Worm (Caenorhabditis elegans) whole organism, L3 larva: ENCODE measurements around the gene bath-31.
"Not testable (repeated sequence)": the region's sequence is repeated elsewhere in the genome, so short reads cannot be mapped to it uniquely, and the experiment has no call there.

Experiments
- R02D3.7 ChIP-seq: fragments of 150-350 bp; optimal IDR thresholded peaks from 2 replicates; lab custom pipeline; 2014; ENCODE audit warnings: missing biosample characterization, missing genetic modification characterization
- ZK546.5 ChIP-seq: sonication (generic microtip); optimal IDR thresholded peaks from 2 replicates; lab custom pipeline; 2017; ENCODE audit warnings: missing biosample characterization, missing genetic modification characterization
- aly-2 ChIP-seq: fragments of 150-350 bp; optimal IDR thresholded peaks from 2 replicates; lab custom pipeline; 2014; ENCODE audit warnings: missing biosample characterization, missing genetic modification characterization
- ceh-16 ChIP-seq: sonication (generic microtip); optimal IDR thresholded peaks from 2 replicates; lab custom pipeline; 2017; ENCODE audit warnings: missing biosample characterization, missing genetic modification characterization
- ceh-82 ChIP-seq: fragments of 150-350 bp; optimal IDR thresholded peaks from 2 replicates; lab custom pipeline; 2014; ENCODE audit warnings: missing biosample characterization, missing genetic modification characterization
- ceh-9 ChIP-seq: sonication (generic microtip); optimal IDR thresholded peaks from 2 replicates; lab custom pipeline; 2018; ENCODE audit warnings: missing biosample characterization, missing genetic modification characterization
- elt-1 ChIP-seq: fragments of 150-350 bp; optimal IDR thresholded peaks from 2 replicates; lab custom pipeline; 2014; ENCODE audit warnings: missing biosample characterization, missing genetic modification characterization
- elt-3 ChIP-seq, 3 experiments: fragments of 150-350 bp in 1 of 3; sonication (generic microtip) in 2 of 3; optimal IDR thresholded peaks; 2 replicates in 2 of 3; 4 replicates in 1 of 3; lab custom pipeline; 2014 to 2017; ENCODE audit warnings: missing biosample characterization in 3 of 3, missing genetic modification characterization in 3 of 3
- eor-1 ChIP-seq, 2 experiments: fragments of 150-350 bp; optimal IDR thresholded peaks; 2 replicates each; lab custom pipeline; 2014 to 2018; ENCODE audit warnings: missing biosample characterization in 2 of 2, missing genetic modification characterization in 2 of 2
- fkh-10 ChIP-seq: sonication (generic microtip); optimal IDR thresholded peaks from 2 replicates; lab custom pipeline; 2017; ENCODE audit warnings: missing biosample characterization, missing genetic modification reagents, missing genetic modification characterization
- fkh-2 ChIP-seq: fragments of 150-350 bp; optimal IDR thresholded peaks from 2 replicates; lab custom pipeline; 2014; ENCODE audit warnings: missing biosample characterization, missing genetic modification reagents, missing genetic modification characterization
- fos-1 ChIP-seq: fragments of 150-350 bp; optimal IDR thresholded peaks from 2 replicates; lab custom pipeline; 2014; ENCODE audit warnings: missing biosample characterization, missing genetic modification characterization
- hmg-11 ChIP-seq: sonication (generic microtip); optimal IDR thresholded peaks from 2 replicates; lab custom pipeline; 2016; ENCODE audit warnings: missing genetic modification characterization, missing compliant biosample characterization
- jun-1 ChIP-seq: fragments of 150-350 bp; optimal IDR thresholded peaks from 2 replicates; lab custom pipeline; 2014; ENCODE audit warnings: missing biosample characterization, missing genetic modification reagents, missing genetic modification characterization
- lin-39 ChIP-seq: fragments of 150-350 bp; optimal IDR thresholded peaks from 2 replicates; lab custom pipeline; 2018; ENCODE audit warnings: missing biosample characterization, missing genetic modification reagents, missing genetic modification characterization
- lsy-12 ChIP-seq: sonication (generic microtip); optimal IDR thresholded peaks from 2 replicates; lab custom pipeline; 2016; ENCODE audit warnings: mild to moderate bottlenecking, missing genetic modification characterization, missing compliant biosample characterization
- mdl-1 ChIP-seq: fragments of 150-350 bp; optimal IDR thresholded peaks from 2 replicates; lab custom pipeline; 2014; ENCODE audit warnings: missing biosample characterization, missing genetic modification characterization
- mml-1 ChIP-seq: fragments of 150-350 bp; sonication (generic microtip); optimal IDR thresholded peaks from 3 replicates; lab custom pipeline; 2014; ENCODE audit warnings: missing biosample characterization, missing genetic modification characterization
- nfya-1 ChIP-seq: sonication (generic microtip); optimal IDR thresholded peaks from 2 replicates; lab custom pipeline; 2017; ENCODE audit warnings: missing genetic modification characterization, mild to moderate bottlenecking, missing compliant biosample characterization, antibody characterized with exemption, moderate library complexity; ENCODE audit not compliant: insufficient read depth
- nhr-23 ChIP-seq: fragments of 150-350 bp; optimal IDR thresholded peaks from 2 replicates; lab custom pipeline; 2014; ENCODE audit warnings: missing biosample characterization, missing genetic modification reagents, missing genetic modification characterization
- nhr-237 ChIP-seq: fragments of 150-350 bp; optimal IDR thresholded peaks from 2 replicates; lab custom pipeline; 2014; ENCODE audit warnings: missing biosample characterization, missing genetic modification characterization
- nhr-25 ChIP-seq: sonication (generic microtip); optimal IDR thresholded peaks from 2 replicates; lab custom pipeline; 2017; ENCODE audit warnings: missing biosample characterization, missing genetic modification characterization
- nhr-28 ChIP-seq: fragments of 150-350 bp; optimal IDR thresholded peaks from 2 replicates; lab custom pipeline; 2014; ENCODE audit warnings: missing biosample characterization, missing genetic modification characterization
- nhr-43 ChIP-seq: sonication (generic microtip); optimal IDR thresholded peaks from 2 replicates; lab custom pipeline; 2016; ENCODE audit warnings: mild to moderate bottlenecking, missing genetic modification characterization, missing compliant biosample characterization; ENCODE audit not compliant: poor library complexity, severe bottlenecking
- nhr-76 ChIP-seq: fragments of 150-350 bp; sonication (generic microtip); optimal IDR thresholded peaks from 5 replicates; lab custom pipeline; 2014; ENCODE audit warnings: missing biosample characterization, missing genetic modification characterization
- nhr-77 ChIP-seq: fragments of 150-350 bp; optimal IDR thresholded peaks from 2 replicates; lab custom pipeline; 2014; ENCODE audit warnings: missing biosample characterization, missing genetic modification characterization
- pqm-1 ChIP-seq: fragments of 150-350 bp; optimal IDR thresholded peaks from 2 replicates; lab custom pipeline; 2017; ENCODE audit warnings: missing biosample characterization, missing genetic modification characterization, inconsistent platforms
- sea-2 ChIP-seq: fragments of 150-350 bp; sonication (generic microtip); optimal IDR thresholded peaks from 4 replicates; lab custom pipeline; 2014; ENCODE audit warnings: missing biosample characterization, missing genetic modification reagents, missing genetic modification characterization
- snpc-4 ChIP-seq: fragments of 150-350 bp; optimal IDR thresholded peaks from 2 replicates; lab custom pipeline; 2014; ENCODE audit warnings: missing biosample characterization, missing genetic modification characterization
- tbx-2 ChIP-seq: sonication (generic microtip); optimal IDR thresholded peaks from 2 replicates; lab custom pipeline; 2016; ENCODE audit warnings: mild to moderate bottlenecking, missing genetic modification characterization, missing compliant biosample characterization
- unc-39 ChIP-seq: sonication (generic microtip); optimal IDR thresholded peaks from 4 replicates; lab custom pipeline; 2017; ENCODE audit warnings: missing biosample characterization, missing genetic modification characterization
- unc-62 ChIP-seq: fragments of 150-350 bp; sonication (generic microtip); optimal IDR thresholded peaks from 4 replicates; lab custom pipeline; 2014; ENCODE audit warnings: missing biosample characterization, missing genetic modification reagents, missing genetic modification characterization
- zag-1 ChIP-seq: fragments of 150-350 bp; optimal IDR thresholded peaks from 2 replicates; lab custom pipeline; 2014; ENCODE audit warnings: missing biosample characterization, missing genetic modification characterization
- ztf-4 ChIP-seq: fragments of 150-350 bp; optimal IDR thresholded peaks from 2 replicates; lab custom pipeline; 2014; ENCODE audit warnings: missing biosample characterization, missing genetic modification characterization

The bath-31 gene

DNA sequence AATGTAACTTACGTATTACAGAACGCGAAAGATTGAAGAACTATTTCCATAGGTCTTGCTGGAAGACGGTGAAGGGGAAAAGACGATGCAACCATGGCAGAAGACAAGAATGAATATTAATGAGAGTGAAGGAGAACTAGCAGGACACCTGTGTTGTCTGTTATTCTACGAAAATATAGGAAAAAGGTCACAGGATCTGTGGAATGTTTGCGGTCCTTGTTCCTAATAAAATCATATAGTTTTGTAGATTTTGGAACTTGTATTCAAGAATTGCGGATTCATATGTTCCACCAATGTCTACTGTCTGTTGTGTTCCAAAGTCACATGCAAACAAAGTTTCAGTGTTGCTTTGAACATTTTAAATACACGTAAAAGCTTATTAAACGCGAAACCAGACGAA, 20.4 kb downstream of the bath-31 start, which contains the start of gene sdz-11:
TSS of gene sdz-11 (minus strand) at position 101 of the 400 bp plus-strand sequence.
- no peak for TF ChIP-seq ceh-9 (tag; lab: Kevin White, UChicago)
- TF ChIP-seq mml-1 = no peak
- no peak for TF ChIP-seq ceh-82 (tag; lab: Kevin White, UChicago)
- TF ChIP-seq lsy-12 (tag; lab: Kevin White, UChicago) = no peak
- no peak for TF ChIP-seq jun-1 (tag; lab: Kevin White, UChicago)
- no peak for TF ChIP-seq ztf-4 (tag; lab: Kevin White, UChicago)
- no peak for TF ChIP-seq fkh-10 (GFP tag; lab: Kevin White, UChicago)
- TF ChIP-seq ZK546.5 = no peak
- TF ChIP-seq nfya-1 = no peak
- no peak for TF ChIP-seq elt-3 (tag; optimal IDR thresholded peaks at IDR 0.05; lab: Kevin White, UChicago)
- TF ChIP-seq fos-1 (tag; lab: Kevin White, UChicago) = no peak

DNA sequence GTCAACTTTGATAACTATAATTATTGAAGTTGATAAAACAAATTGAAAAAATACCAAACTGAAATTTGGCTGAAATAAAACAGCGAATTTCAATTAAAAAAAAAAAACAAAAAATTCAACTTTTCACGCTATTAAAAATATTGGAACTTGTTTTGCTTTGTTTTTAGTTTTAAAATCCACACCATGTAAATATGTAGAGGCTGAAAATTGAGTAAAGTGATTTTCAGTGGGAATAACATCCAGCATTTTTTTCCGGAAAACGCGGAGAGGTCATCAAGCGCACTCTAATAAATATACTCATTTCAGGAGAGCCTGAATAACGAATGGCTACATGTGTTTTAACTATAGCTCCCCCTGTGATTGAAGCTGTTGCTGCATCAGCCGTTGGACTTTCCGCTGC, 21.8 kb downstream of the bath-31 start, which contains the start of gene rcd-1:
TSS of gene rcd-1 (plus strand) at position 301 of the 400 bp plus-strand sequence.
- TF ChIP-seq nhr-43 (tag; lab: Kevin White, UChicago) = no peak
- no peak for TF ChIP-seq hmg-11 (tag; lab: Kevin White, UChicago)
- no peak for TF ChIP-seq aly-2 (tag; lab: Kevin White, UChicago)
- no peak for TF ChIP-seq nhr-77 (tag; lab: Kevin White, UChicago)
- no peak for TF ChIP-seq elt-3 (tag; optimal IDR thresholded peaks at IDR 0.05; lab: Kevin White, UChicago)
- TF ChIP-seq snpc-4 (tag; lab: Kevin White, UChicago) = no peak
- TF ChIP-seq lin-39 (tag; lab: Kevin White, UChicago) = no peak
- no peak for TF ChIP-seq ceh-82 (tag; lab: Kevin White, UChicago)
- TF ChIP-seq nhr-237 (tag; lab: Kevin White, UChicago) = no peak
- TF ChIP-seq mdl-1 (tag; lab: Kevin White, UChicago) = no peak
- no peak for TF ChIP-seq unc-39
- TF ChIP-seq nhr-23 (tag; lab: Kevin White, UChicago) = no peak
- TF ChIP-seq elt-1 (tag; lab: Kevin White, UChicago) = no peak
- TF ChIP-seq ceh-16 (tag; lab: Kevin White, UChicago) = no peak
- no peak for TF ChIP-seq zag-1 (tag; lab: Kevin White, UChicago)
- no peak for TF ChIP-seq ceh-9 (tag; lab: Kevin White, UChicago)
- no peak for TF ChIP-seq unc-62
- TF ChIP-seq sea-2 (GFP tag; lab: Kevin White, UChicago) = no peak
- TF ChIP-seq R02D3.7 = no peak
- no peak for TF ChIP-seq nhr-76

DNA sequence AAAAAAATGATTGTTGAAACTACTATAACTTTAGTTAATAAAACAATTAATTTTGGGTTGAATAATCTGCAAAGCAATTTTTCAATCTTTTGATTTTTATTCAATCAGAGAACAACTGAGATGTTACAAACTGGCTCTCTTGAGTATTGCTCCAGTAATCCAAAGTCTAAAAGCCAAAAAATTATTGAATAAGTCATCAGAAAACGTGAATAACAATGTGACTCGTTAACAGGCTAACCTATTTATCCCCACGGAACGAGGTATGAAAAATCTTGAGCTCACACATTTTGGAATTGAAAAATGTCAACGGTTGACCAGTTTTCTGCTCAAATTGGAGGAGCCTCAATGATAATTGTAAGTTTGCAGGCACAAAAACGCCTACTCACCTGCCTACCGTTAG, 25.7 kb downstream of the bath-31 start, which contains the start of gene srx-111:
TSS of gene srx-111 (plus strand) at position 301 of the 400 bp plus-strand sequence.
- TF ChIP-seq fos-1 (tag; lab: Kevin White, UChicago) (no peak), nhr-25 (tag; lab: Kevin White, UChicago) (no peak), mdl-1 (tag; lab: Kevin White, UChicago) (no peak), nhr-28 (tag; lab: Kevin White, UChicago) (no peak), jun-1 (tag; lab: Kevin White, UChicago) (no peak), eor-1 (tag; optimal IDR thresholded peaks at IDR 0.05; lab: Kevin White, UChicago) (no peak), lsy-12 (tag; lab: Kevin White, UChicago) (no peak), fkh-2 (no peak), tbx-2 (tag; lab: Kevin White, UChicago) (no peak)
- TF ChIP-seq, all 47 proteins: peak for 0

DNA sequence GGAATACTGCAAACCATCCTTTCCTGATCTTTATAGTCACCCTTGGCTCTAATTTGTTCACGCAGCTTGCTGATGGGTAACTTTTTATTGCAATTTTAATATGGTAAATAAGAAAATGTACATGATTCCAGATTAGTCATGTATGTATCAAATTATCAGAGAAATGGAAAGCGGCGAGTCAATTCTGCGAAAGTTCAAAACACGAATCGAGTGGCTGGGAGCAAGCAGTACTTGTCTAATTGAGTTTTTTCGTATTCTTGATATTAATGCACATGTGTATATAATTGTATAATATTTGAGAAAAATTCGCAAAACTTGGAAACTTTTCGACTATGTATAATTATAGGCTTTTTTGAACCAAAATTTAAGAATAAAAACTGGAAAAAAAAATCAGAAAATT, 27.2 kb downstream of the bath-31 start, which contains the start of gene T24E12.12:
TSS of gene T24E12.12 (plus strand) at position 281 of the 400 bp plus-strand sequence.
- no peak for TF ChIP-seq nfya-1

DNA sequence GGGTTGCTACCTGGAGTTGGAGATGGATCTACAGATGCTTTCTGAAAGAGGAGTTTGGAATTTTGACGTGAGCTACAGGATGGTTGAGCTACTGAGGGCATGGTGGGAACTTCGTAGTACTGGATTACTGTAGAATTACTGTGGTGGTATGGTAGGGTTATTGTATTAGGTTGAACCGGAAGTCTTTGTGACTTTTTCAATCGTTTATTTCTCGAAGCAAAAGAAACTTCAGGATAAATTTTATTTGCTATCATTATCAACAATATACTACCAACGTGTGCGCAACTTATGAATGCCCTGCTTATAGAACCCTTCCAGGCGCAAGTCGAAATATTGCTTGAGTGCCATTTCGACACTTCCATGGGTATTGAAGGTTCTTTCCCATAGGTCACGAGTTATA, 29.8 kb downstream of the bath-31 start, which contains the start of gene T24E12.6:
TSS of gene T24E12.6 (minus strand) at position 101 of the 400 bp plus-strand sequence.
- TF ChIP-seq elt-3 (tag; optimal IDR thresholded peaks at IDR 0.05; lab: Kevin White, UChicago); pqm-1 (tag; lab: Kevin White, UChicago); nhr-43 (tag; lab: Kevin White, UChicago): not testable (repeated sequence)
- TF ChIP-seq, all 47 proteins: peak for 0; not testable (repeated sequence) for 47
